Fruit fly (Drosophila melanogaster) whole organism, embryonic: ENCODE measurements around the gene CG13365.

Experiments
- Awh ChIP-seq: fragments of 200-800 bp; sonication (Bioruptor generic); IDR thresholded peaks from 2 replicates; pipeline ENCODE4, ENCODE4 v1.3.6; 2022; ENCODE audit warnings: missing biosample characterization, missing genetic modification characterization
- BEAF-32 ChIP-seq: fragments of 200-800 bp; sonication (Bioruptor generic); optimal IDR thresholded peaks from 3 replicates; lab custom pipeline; 2017; ENCODE audit warnings: missing biosample characterization, missing genetic modification characterization, mild to moderate bottlenecking, moderate library complexity, missing genetic modification reagents
- Bdp1 ChIP-seq: fragments of 200-800 bp; sonication (Bioruptor generic); optimal IDR thresholded peaks from 3 replicates; lab custom pipeline; 2016; ENCODE audit warnings: missing biosample characterization, missing genetic modification characterization
- Blimp-1 ChIP-seq: fragments of 200-800 bp; sonication (Bioruptor generic); optimal IDR thresholded peaks from 3 replicates; lab custom pipeline; 2018; ENCODE audit warnings: missing biosample characterization, missing genetic modification characterization, mild to moderate bottlenecking, moderate library complexity, missing genetic modification reagents
- CG11695 ChIP-seq: fragments of 200-800 bp; sonication (Bioruptor generic); IDR thresholded peaks from 3 replicates; pipeline ENCODE4 v1.3.6; 2022; ENCODE audit warnings: missing biosample characterization, missing genetic modification characterization
- CG12391 ChIP-seq: fragments of 200-800 bp; sonication (Bioruptor generic); optimal IDR thresholded peaks from 3 replicates; lab custom pipeline; 2018; ENCODE audit warnings: missing biosample characterization, mild to moderate bottlenecking, missing genetic modification characterization, moderate library complexity
- CG13287 ChIP-seq: fragments of 200-800 bp; sonication (Bioruptor generic); IDR thresholded peaks from 2 replicates; pipeline ENCODE4 v1.3.6; 2022; ENCODE audit warnings: missing biosample characterization, missing genetic modification characterization; ENCODE audit not compliant: partially characterized antibody
- CG13624 ChIP-seq: fragments of 200-800 bp; sonication (Bioruptor generic); optimal IDR thresholded peaks from 2 replicates; lab custom pipeline; 2016; ENCODE audit warnings: missing biosample characterization, missing genetic modification characterization
- CG13775 ChIP-seq: fragments of 200-800 bp; sonication (Bioruptor generic); optimal IDR thresholded peaks from 3 replicates; lab custom pipeline; 2017; ENCODE audit warnings: missing biosample characterization, mild to moderate bottlenecking, missing genetic modification characterization
- CG14710 ChIP-seq: fragments of 200-800 bp; sonication (Bioruptor generic); optimal IDR thresholded peaks from 3 replicates; lab custom pipeline; 2019; ENCODE audit warnings: missing biosample characterization, mild to moderate bottlenecking, missing genetic modification characterization, moderate library complexity
- CG15269 ChIP-seq: fragments of 200-800 bp; sonication (Bioruptor generic); optimal IDR thresholded peaks from 2 replicates; lab custom pipeline; 2018; ENCODE audit warnings: missing biosample characterization, mild to moderate bottlenecking, missing genetic modification characterization, moderate library complexity
- CG15696 ChIP-seq: fragments of 200-800 bp; sonication (Bioruptor generic); optimal IDR thresholded peaks from 2 replicates; lab custom pipeline; 2019; ENCODE audit warnings: missing biosample characterization, mild to moderate bottlenecking, missing genetic modification characterization, moderate library complexity
- CG17328 ChIP-seq: fragments of 200-800 bp; sonication (Bioruptor generic); IDR thresholded peaks from 2 replicates; pipeline ENCODE4 v1.3.6; 2022; ENCODE audit warnings: missing biosample characterization, missing genetic modification characterization
- CG17829 ChIP-seq: fragments of 200-800 bp; optimal IDR thresholded peaks from 2 replicates; lab custom pipeline; 2019; ENCODE audit warnings: missing biosample characterization, mild to moderate bottlenecking, missing genetic modification characterization, moderate library complexity
- CG30403 ChIP-seq: fragments of 200-800 bp; sonication (Bioruptor generic); optimal IDR thresholded peaks from 3 replicates; lab custom pipeline; 2016; ENCODE audit warnings: missing biosample characterization, missing genetic modification characterization
- CG30431 ChIP-seq: fragments of 200-800 bp; sonication (Bioruptor generic); optimal IDR thresholded peaks from 2 replicates; lab custom pipeline; 2017; ENCODE audit warnings: missing biosample characterization, missing genetic modification characterization
- CG32767 ChIP-seq: fragments of 200-800 bp; sonication (Bioruptor generic); IDR thresholded peaks from 2 replicates; pipeline ENCODE4 v1.3.6; 2022; ENCODE audit warnings: missing biosample characterization, missing genetic modification characterization
- CG33213 ChIP-seq: fragments of 200-800 bp; sonication (Bioruptor generic); optimal IDR thresholded peaks from 3 replicates; lab custom pipeline; 2016; ENCODE audit warnings: missing biosample characterization, missing genetic modification characterization
- CG34224 ChIP-seq: fragments of 200-800 bp; sonication (Bioruptor generic); IDR thresholded peaks from 3 replicates; pipeline ENCODE4 v1.3.6; 2022; ENCODE audit warnings: missing biosample characterization, missing genetic modification characterization; ENCODE audit not compliant: partially characterized antibody
- CG42726 ChIP-seq: fragments of 200-800 bp; sonication (Bioruptor generic); IDR thresholded peaks from 2 replicates; pipeline ENCODE4 v1.3.6; 2022; ENCODE audit warnings: missing biosample characterization, missing genetic modification characterization; ENCODE audit not compliant: partially characterized antibody
- CG4360 ChIP-seq: fragments of 200-800 bp; sonication (Bioruptor generic); IDR thresholded peaks from 2 replicates; pipeline ENCODE4 v1.3.6; 2022; ENCODE audit warnings: missing biosample characterization, missing genetic modification characterization
- CG6689 ChIP-seq: fragments of 200-800 bp; sonication (Bioruptor generic); IDR thresholded peaks from 2 replicates; pipeline ENCODE4 v1.3.6; 2022; ENCODE audit warnings: missing biosample characterization, missing genetic modification characterization
- CG6854 ChIP-seq: fragments of 200-800 bp; sonication (Bioruptor generic); optimal IDR thresholded peaks from 3 replicates; lab custom pipeline; 2017; ENCODE audit warnings: missing biosample characterization, mild to moderate bottlenecking, missing genetic modification characterization
- CG8281 ChIP-seq: fragments of 200-800 bp; sonication (Bioruptor generic); optimal IDR thresholded peaks from 2 replicates; lab custom pipeline; 2018; ENCODE audit warnings: missing biosample characterization, mild to moderate bottlenecking, missing genetic modification characterization, moderate library complexity
- CG9876 ChIP-seq: fragments of 200-800 bp; sonication (Bioruptor generic); optimal IDR thresholded peaks from 2 replicates; lab custom pipeline; 2016; ENCODE audit warnings: missing biosample characterization, missing genetic modification characterization
- D ChIP-seq, 2 experiments: fragments of 200-800 bp in 1 of 2; fragments of >200 bp in 1 of 2; sonication (Bioruptor generic) in 1 of 2; optimal IDR thresholded peaks; 2 replicates in 1 of 2; 3 replicates in 1 of 2; lab custom pipeline; 2017; ENCODE audit warnings: mild to moderate bottlenecking in 1 of 2, missing biosample characterization in 1 of 2, missing genetic modification characterization in 1 of 2, missing genetic modification reagents in 1 of 2
- Dad ChIP-seq: fragments of 200-800 bp; sonication (Bioruptor generic); optimal IDR thresholded peaks from 3 replicates; lab custom pipeline; 2016; ENCODE audit warnings: missing biosample characterization, missing genetic modification characterization
- Elba2 ChIP-seq: fragments of 200-800 bp; sonication (Bioruptor generic); optimal IDR thresholded peaks from 3 replicates; lab custom pipeline; 2016; ENCODE audit warnings: missing biosample characterization, missing genetic modification characterization
- H2.0 ChIP-seq: fragments of 200-800 bp; sonication (Bioruptor generic); IDR thresholded peaks from 2 replicates; pipeline ENCODE4 v1.3.6; 2022; ENCODE audit warnings: missing biosample characterization, missing genetic modification characterization
- Hmr ChIP-seq: fragments of 200-800 bp; sonication (Bioruptor generic); optimal IDR thresholded peaks from 3 replicates; lab custom pipeline; 2017; ENCODE audit warnings: mild to moderate bottlenecking, missing biosample characterization, missing genetic modification reagents, missing genetic modification characterization
- Mes4 ChIP-seq: fragments of 200-800 bp; sonication (Bioruptor generic); optimal IDR thresholded peaks from 2 replicates; lab custom pipeline; 2016; ENCODE audit warnings: missing biosample characterization, missing genetic modification characterization
- Myb ChIP-seq: fragments of 200-800 bp; sonication (Bioruptor generic); optimal IDR thresholded peaks from 2 replicates; lab custom pipeline; 2016; ENCODE audit warnings: missing biosample characterization, missing genetic modification characterization
- NK7.1 ChIP-seq: fragments of 200-800 bp; sonication (Bioruptor generic); optimal IDR thresholded peaks from 3 replicates; lab custom pipeline; 2016; ENCODE audit warnings: missing biosample characterization, missing genetic modification characterization
- Opbp ChIP-seq: fragments of 200-800 bp; sonication (Bioruptor generic); IDR thresholded peaks from 3 replicates; pipeline ENCODE4 v1.3.6; 2022; ENCODE audit warnings: missing biosample characterization, missing genetic modification characterization; ENCODE audit not compliant: partially characterized antibody
- Rx ChIP-seq: fragments of 200-800 bp; sonication (Bioruptor generic); IDR thresholded peaks from 2 replicates; pipeline ENCODE4 v1.3.6; 2022; ENCODE audit warnings: missing biosample characterization, missing genetic modification characterization
- Sox100B ChIP-seq: fragments of 200-800 bp; sonication (Bioruptor generic); optimal IDR thresholded peaks from 3 replicates; lab custom pipeline; 2018; ENCODE audit warnings: missing biosample characterization, mild to moderate bottlenecking, missing genetic modification characterization
- Xbp1 ChIP-seq: fragments of 200-800 bp; sonication (Bioruptor generic); optimal IDR thresholded peaks from 3 replicates; lab custom pipeline; 2016; ENCODE audit warnings: missing biosample characterization, mild to moderate bottlenecking, missing genetic modification characterization
- chinmo ChIP-seq: fragments of 200-800 bp; sonication (Bioruptor generic); IDR thresholded peaks from 4 replicates; pipeline ENCODE4 v1.3.6; 2022; ENCODE audit warnings: missing biosample characterization, missing genetic modification characterization; ENCODE audit not compliant: partially characterized antibody
- danr ChIP-seq: fragments of 200-800 bp; sonication (Bioruptor generic); IDR thresholded peaks from 2 replicates; pipeline ENCODE4 v1.3.6; 2022; ENCODE audit warnings: missing biosample characterization, missing genetic modification characterization
- dmrt11E ChIP-seq: fragments of 200-800 bp; sonication (Bioruptor generic); optimal IDR thresholded peaks from 3 replicates; lab custom pipeline; 2018; ENCODE audit warnings: missing biosample characterization, mild to moderate bottlenecking, missing genetic modification characterization, moderate library complexity
- grn ChIP-seq: fragments of 200-800 bp; sonication (Bioruptor generic); optimal IDR thresholded peaks from 3 replicates; lab custom pipeline; 2017; ENCODE audit warnings: missing biosample characterization, missing genetic modification characterization
- gsb ChIP-seq: fragments of 200-800 bp; sonication (Bioruptor generic); IDR thresholded peaks from 2 replicates; pipeline ENCODE4 v1.3.6; 2022; ENCODE audit warnings: missing biosample characterization, missing genetic modification characterization
- lbe ChIP-seq: fragments of 200-800 bp; sonication (Bioruptor generic); optimal IDR thresholded peaks from 2 replicates; lab custom pipeline; 2016; ENCODE audit warnings: missing biosample characterization, mild to moderate bottlenecking, missing genetic modification characterization
- lmd ChIP-seq: fragments of 200-800 bp; sonication (Bioruptor generic); IDR thresholded peaks from 2 replicates; pipeline ENCODE4 v1.3.6; 2022; ENCODE audit warnings: missing biosample characterization, missing genetic modification characterization
- mld ChIP-seq: fragments of 200-800 bp; sonication (Bioruptor generic); IDR thresholded peaks from 3 replicates; pipeline ENCODE4 v1.3.6; 2022; ENCODE audit warnings: missing biosample characterization, missing genetic modification characterization; ENCODE audit not compliant: partially characterized antibody
- row ChIP-seq: fragments of 200-800 bp; sonication (Bioruptor generic); IDR thresholded peaks from 3 replicates; pipeline ENCODE4 v1.3.6; 2022; ENCODE audit warnings: missing biosample characterization, missing genetic modification characterization
- slp2 ChIP-seq: fragments of 200-800 bp; sonication (Bioruptor generic); optimal IDR thresholded peaks from 2 replicates; lab custom pipeline; 2016; ENCODE audit warnings: missing biosample characterization, missing genetic modification characterization
- unc-4 ChIP-seq: fragments of 200-800 bp; sonication (Bioruptor generic); IDR thresholded peaks from 2 replicates; pipeline ENCODE4 v1.3.6; 2022; ENCODE audit warnings: missing biosample characterization, missing genetic modification characterization; ENCODE audit not compliant: partially characterized antibody
- usp ChIP-seq: fragments of >200 bp; optimal IDR thresholded peaks from 2 replicates; lab custom pipeline; 2017; ENCODE audit warnings: missing biosample characterization, missing genetic modification characterization
- vvl ChIP-seq: fragments of 200-800 bp; sonication (Bioruptor generic); IDR thresholded peaks from 2 replicates; pipeline ENCODE4 v1.3.6; 2022; ENCODE audit warnings: missing biosample characterization, missing genetic modification characterization

The CG13365 gene

DNA sequence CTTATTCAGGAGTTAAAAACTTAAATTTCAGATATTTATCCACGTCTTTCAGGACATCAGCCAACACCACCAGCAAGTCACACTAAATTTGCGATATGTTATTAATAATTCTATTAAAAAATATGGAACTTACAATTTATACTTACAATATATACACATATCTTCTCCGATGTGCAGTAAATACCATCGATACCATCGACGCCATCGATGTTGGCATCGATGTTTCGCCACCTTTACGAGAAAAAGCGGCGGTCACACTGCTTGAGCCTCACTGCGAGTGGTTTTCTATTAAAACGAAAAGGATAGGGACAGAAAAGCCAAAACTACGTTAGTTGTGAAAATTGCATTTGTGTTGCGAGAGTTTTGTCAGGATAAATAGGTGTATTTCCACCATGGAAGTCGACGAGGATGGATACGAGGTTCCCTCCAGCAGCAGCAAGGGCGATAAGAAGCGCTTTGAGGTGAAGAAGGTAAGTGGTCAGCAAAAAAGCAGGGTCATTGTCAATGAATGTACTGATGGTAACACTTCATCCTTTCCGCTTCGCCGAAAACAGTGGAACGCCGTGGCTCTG lies 26.1 kb upstream of the CG13365 start, which contains the start of gene Roc1a (continued):
- TF ChIP-seq CG17328 (GFP tag; lab: Robert Waterston, UW) (no peak), CG30403 (peak; percentile 20), CG30431 (GFP tag; lab: Kevin White, UChicago) (no peak), CG8281 (tag; lab: Kevin White, UChicago) (no peak), CG32767 (no peak), Rx (no peak), CG13775 (peak; percentile 45), Awh (GFP tag; lab: Robert Waterston, UW) (no peak), mld (GFP tag; lab: Robert Waterston, UW) (peak; percentile 53; the same call in 1 of the 3 replicates), dmrt11E (no peak), CG6854 (GFP tag; lab: Kevin White, UChicago) (no peak), lbe (GFP tag; lab: Kevin White, UChicago) (no peak), Sox100B (no peak), Mes4 (GFP tag; lab: Kevin White, UChicago) (no peak), grn (GFP tag; lab: Kevin White, UChicago) (no peak), Bdp1 (GFP tag; lab: Kevin White, UChicago) (no peak), danr (GFP tag; lab: Robert Waterston, UW) (no peak), CG15696 (no peak), CG13287 (GFP tag; lab: Robert Waterston, UW) (peak; percentile 71), CG34224 (GFP tag; lab: Robert Waterston, UW) (peak; percentile 25; the same call in 2 of the 3 replicates), CG14710 (tag; lab: Kevin White, UChicago) (peak; percentile 32), CG12391 (tag; lab: Kevin White, UChicago) (peak; percentile 11), CG17829 (tag; lab: Kevin White, UChicago) (no peak), H2.0 (no peak), Dad (GFP tag; lab: Kevin White, UChicago) (no peak), CG33213 (GFP tag; lab: Kevin White, UChicago) (no peak), CG15269 (tag; lab: Kevin White, UChicago) (no peak), Blimp-1 (GFP tag; lab: Kevin White, UChicago) (no peak), chinmo (GFP tag; lab: Robert Waterston, UW) (peak; percentile 79; the same call in 3 of the 4 replicates), gsb (no peak), lmd (no peak), CG6689 (no peak), CG13624 (GFP tag; lab: Kevin White, UChicago) (no peak), NK7.1 (no peak), CG11695 (GFP tag; lab: Robert Waterston, UW) (no peak), CG9876 (GFP tag; lab: Kevin White, UChicago) (no peak), Elba2 (GFP tag; lab: Kevin White, UChicago) (no peak), Opbp (GFP tag; lab: Robert Waterston, UW) (peak; percentile 88), CG4360 (GFP tag; lab: Robert Waterston, UW) (no peak), slp2 (GFP tag; lab: Kevin White, UChicago) (no peak), row (GFP tag; lab: Robert Waterston, UW) (peak; percentile 73), Xbp1 (GFP tag; lab: Kevin White, UChicago) (no peak), CG42726 (GFP tag; lab: Robert Waterston, UW) (peak; percentile 85), vvl (GFP tag; lab: Robert Waterston, UW) (no peak), Myb (GFP tag; lab: Kevin White, UChicago) (no peak), BEAF-32 (GFP tag; lab: Kevin White, UChicago) (peak; percentile 78), Hmr (GFP tag; lab: Kevin White, UChicago) (no peak), unc-4 (GFP tag; lab: Robert Waterston, UW) (peak; percentile 74), D (optimal IDR thresholded peaks at IDR 0.05; lab: Kevin White, UChicago) (no peak), D (GFP tag; optimal IDR thresholded peaks at IDR 0.05; lab: Kevin White, UChicago) (no peak), usp (no peak)
